Worm (Caenorhabditis elegans): ENCODE measurements around the gene Y53C12A.6.
A peak's percentile ranks its signal among the peaks of the same experiment; 100 is the strongest.

Gene Y53C12A.6

DNA sequence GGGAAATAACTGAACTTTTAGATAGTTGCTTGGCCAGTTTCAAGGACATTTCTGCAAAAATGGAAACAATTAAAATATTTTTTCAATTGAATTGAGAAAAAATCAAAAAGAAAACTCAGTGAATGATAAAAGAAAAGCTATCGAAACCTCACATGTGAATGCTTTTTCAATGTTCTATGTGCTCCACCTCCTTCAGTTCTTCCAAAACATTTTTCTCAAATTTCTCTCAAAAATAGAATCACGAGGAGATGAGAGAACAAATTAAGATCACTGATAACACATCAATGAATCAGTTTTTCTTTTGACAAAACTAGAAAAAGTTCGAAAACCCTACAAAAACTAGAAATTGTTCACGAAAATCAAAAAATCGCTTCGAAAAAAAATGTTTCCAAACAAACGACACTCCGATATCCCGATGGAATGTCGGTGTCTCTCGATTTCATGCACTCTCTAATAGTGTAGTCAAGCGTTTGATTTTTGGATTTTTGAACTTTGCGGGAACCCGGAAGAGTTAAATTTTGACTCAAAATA, 31.1 kb downstream of the Y53C12A.6 start, which contains the start of gene ZK1320.9 (continued):
- peak in 1 of 2 experiments; percentile 41 for TF ChIP-seq mdl-1 (tag; optimal IDR thresholded peaks at IDR 0.05)
- peak; percentile 84 for TF ChIP-seq nhr-28 (tag; optimal IDR thresholded peaks at IDR 0.05)
- TF ChIP-seq pha-4 (GFP tag; IDR thresholded peaks at IDR 0.05) = no peak
- peak; percentile 24 for TF ChIP-seq pha-4 (tag; optimal IDR thresholded peaks at IDR 0.05)
- TF ChIP-seq mep-1 (tag; optimal IDR thresholded peaks at IDR 0.05) = peak; percentile 46
- peak; percentile 76 for TF ChIP-seq nhr-76 (tag; optimal IDR thresholded peaks at IDR 0.05)
- TF ChIP-seq zag-1 (tag; optimal IDR thresholded peaks at IDR 0.05) = no peak
- peak; percentile 32 for TF ChIP-seq dve-1 (tag; optimal IDR thresholded peaks at IDR 0.05; ENCODE audit: insufficient read depth)
- TF ChIP-seq aha-1 (tag) = no peak
- no peak for TF ChIP-seq daf-12 (tag; optimal IDR thresholded peaks at IDR 0.05)
- TF ChIP-seq T20F7.1 (GFP tag; optimal IDR thresholded peaks at IDR 0.05) = peak; percentile 83
- no peak for TF ChIP-seq unc-130 (GFP tag; optimal IDR thresholded peaks at IDR 0.05)
- no peak for TF ChIP-seq nhr-48 (tag; optimal IDR thresholded peaks at IDR 0.05)
- no peak for TF ChIP-seq nhr-102 (tag; optimal IDR thresholded peaks at IDR 0.05)
- no peak for TF ChIP-seq jun-1 (tag; optimal IDR thresholded peaks at IDR 0.05)
- TF ChIP-seq hif-1 (tag; optimal IDR thresholded peaks at IDR 0.05) = no peak
- TF ChIP-seq nhr-11 (tag; optimal IDR thresholded peaks at IDR 0.05) = peak; percentile 75
- no peak for TF ChIP-seq ama-1 (optimal IDR thresholded peaks at IDR 0.05)
- TF ChIP-seq Y75B8A.6 (GFP tag; IDR thresholded peaks at IDR 0.05) = no peak
- TF ChIP-seq zfp-2 (tag; optimal IDR thresholded peaks at IDR 0.05) = no peak
- TF ChIP-seq madf-9 (GFP tag; conservative IDR thresholded peaks at IDR 0.05) = no peak
- TF ChIP-seq ceh-20 (GFP tag; IDR thresholded peaks at IDR 0.05) = no peak
- TF ChIP-seq Y48G9A.11 (GFP tag; IDR thresholded peaks at IDR 0.05) = peak; percentile 52; the same call in 1 of the 2 replicates
- no peak for TF ChIP-seq mxl-3 (GFP tag; optimal IDR thresholded peaks at IDR 0.05)
- TF ChIP-seq madf-5 (GFP tag; IDR thresholded peaks at IDR 0.05) = no peak
- no peak for TF ChIP-seq lim-7 (GFP tag; IDR thresholded peaks at IDR 0.05)
- no peak for TF ChIP-seq ceh-28 (tag; optimal IDR thresholded peaks at IDR 0.05)
- TF ChIP-seq nhr-77 (tag; optimal IDR thresholded peaks at IDR 0.05) = peak; percentile 67
- no peak for TF ChIP-seq snpc-4 (tag; optimal IDR thresholded peaks at IDR 0.05)
- TF ChIP-seq spr-3 (GFP tag; optimal IDR thresholded peaks at IDR 0.05) = no peak
- no peak for TF ChIP-seq attf-4 (tag; optimal IDR thresholded peaks at IDR 0.05)

DNA sequence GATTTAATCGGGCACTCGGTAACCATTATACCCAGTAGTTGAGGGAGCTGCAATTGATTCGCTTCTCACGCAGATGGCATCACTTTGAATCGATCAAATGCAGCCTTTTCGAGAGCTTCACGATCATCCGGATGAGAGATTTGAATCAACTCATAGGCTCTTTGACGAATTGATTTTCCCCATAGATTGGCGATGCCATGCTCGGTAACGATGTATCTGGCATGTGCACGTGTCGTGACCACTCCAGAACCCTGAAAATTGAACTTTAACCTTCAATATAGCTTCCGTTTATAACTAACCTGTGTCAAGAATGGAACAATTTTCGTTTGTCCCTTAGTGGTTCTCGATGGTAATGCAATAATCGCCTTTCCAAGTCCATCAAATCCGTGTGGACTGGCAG, 33.6 kb downstream of the Y53C12A.6 start:
- TF ChIP-seq daf-8 (GFP tag; IDR thresholded peaks at IDR 0.05) = no peak
- TF ChIP-seq T26A8.4 (GFP tag; IDR thresholded peaks at IDR 0.05) = 0 out of 2 replicates have a peak, but pooled peaks have one; percentile 24
- peak in 1 of 2 experiments; percentile 52 for TF ChIP-seq unc-62 (GFP tag; optimal IDR thresholded peaks at IDR 0.05 in 1 of 2)
- TF ChIP-seq unc-62 (tag; optimal IDR thresholded peaks at IDR 0.05) = no peak

- TF ChIP-seq fkh-10 (GFP tag; optimal IDR thresholded peaks at IDR 0.05) = peak; percentile 18
- no peak for TF ChIP-seq nhr-77 (tag; optimal IDR thresholded peaks at IDR 0.05)
Measured at ce11 chrII:9682044-9682443, 35.8 kb downstream of the Y53C12A.6 start.

DNA sequence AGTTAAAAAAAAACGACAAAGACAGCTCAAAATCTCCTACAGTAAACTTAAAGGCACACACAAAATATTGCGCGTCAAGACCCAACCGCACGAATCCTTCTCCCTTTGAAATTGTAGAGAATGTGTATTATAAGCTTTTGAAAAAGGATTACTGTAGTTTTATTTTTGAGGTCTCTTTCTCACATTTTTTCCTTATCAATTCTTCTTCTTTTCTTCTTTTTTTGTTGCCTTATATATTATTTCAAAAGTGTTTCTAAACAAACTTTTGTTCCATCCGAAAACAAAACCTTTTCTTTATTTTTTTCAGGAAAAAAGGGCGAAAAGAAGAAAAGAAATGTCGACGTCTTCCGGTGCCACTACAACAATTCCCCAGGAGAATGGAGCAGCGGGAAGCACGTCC, 37.3 kb downstream of the Y53C12A.6 start, which contains the start of gene ZK1320.13:
ZK1320.13 (plus strand) TSS at position 301 of the 400 bp plus-strand sequence.
- TF ChIP-seq spr-1 (tag; optimal IDR thresholded peaks at IDR 0.05) (no peak), unc-39 (tag; optimal IDR thresholded peaks at IDR 0.05) (no peak), egl-27 (tag; optimal IDR thresholded peaks at IDR 0.05) (no peak), mep-1 (tag; optimal IDR thresholded peaks at IDR 0.05) (no peak), fkh-10 (GFP tag; optimal IDR thresholded peaks at IDR 0.05) (no peak), attf-4 (tag; optimal IDR thresholded peaks at IDR 0.05) (no peak), cey-2 (tag; optimal IDR thresholded peaks at IDR 0.05; ENCODE audit: borderline replicate concordance, insufficient read depth) (no peak), mxl-2 (GFP tag; conservative IDR thresholded peaks at IDR 0.05) (no peak), sdz-12 (GFP tag; optimal IDR thresholded peaks at IDR 0.05) (no peak), mes-2 (tag; optimal IDR thresholded peaks at IDR 0.05; ENCODE audit: poor library complexity, severe bottlenecking) (no peak), lim-7 (GFP tag; IDR thresholded peaks at IDR 0.05) (no peak), lin-39 (tag; optimal IDR thresholded peaks at IDR 0.05) (no peak), dmd-6 (GFP tag; IDR thresholded peaks at IDR 0.05) (no peak), ceh-44 (GFP tag; IDR thresholded peaks at IDR 0.05) (no peak), T26A8.4 (GFP tag; IDR thresholded peaks at IDR 0.05) (no peak), ceh-82 (tag; optimal IDR thresholded peaks at IDR 0.05) (no peak), unc-62 (GFP tag; optimal IDR thresholded peaks at IDR 0.05 in 1 of 2) (no peak), unc-62 (tag; optimal IDR thresholded peaks at IDR 0.05) (no peak), F26F4.8 (GFP tag; conservative IDR thresholded peaks at IDR 0.05) (no peak)
